Worm (Caenorhabditis elegans) whole organism, late embryonic: ENCODE measurements around the gene K11D12.7.

Experiments used
- C08G9.2 ChIP-seq: sonication (generic microtip); optimal IDR thresholded peaks from 2 replicates; lab custom pipeline; 2016; ENCODE audit warnings: mild to moderate bottlenecking, missing genetic modification characterization, moderate library complexity, missing compliant biosample characterization
- nhr-232 ChIP-seq: sonication (generic microtip); optimal IDR thresholded peaks from 2 replicates; lab custom pipeline; 2016; ENCODE audit warnings: missing genetic modification characterization, missing compliant biosample characterization
- pag-3 ChIP-seq: sonication (generic microtip); optimal IDR thresholded peaks from 2 replicates; lab custom pipeline; 2016; ENCODE audit warnings: missing compliant biosample characterization, missing genetic modification characterization, borderline replicate concordance

ce11 chrV:5012193-5012853, 23.9 kb downstream of the K11D12.7 start, which contains the start of gene srr-6:
- TF ChIP-seq pag-3 (tag; lab: Kevin White, UChicago): no peak
- TF ChIP-seq nhr-232: no peak
- no peak for TF ChIP-seq C08G9.2 (tag; lab: Kevin White, UChicago)
